Fruit fly (Drosophila melanogaster) whole organism, prepupa: ENCODE results near the gene CG31778.

Experiments
- CG10631 ChIP-seq: fragments of 200-800 bp; sonication (Bioruptor generic); optimal IDR thresholded peaks from 2 replicates; lab custom pipeline; 2016; ENCODE audit warnings: missing biosample characterization, missing genetic modification characterization
- CG10669 ChIP-seq: fragments of 200-800 bp; sonication (Bioruptor generic); optimal IDR thresholded peaks from 3 replicates; lab custom pipeline; 2018; ENCODE audit warnings: missing biosample characterization, mild to moderate bottlenecking, missing genetic modification characterization, moderate library complexity
- CG11762 ChIP-seq: fragments of 200-800 bp; sonication (Bioruptor generic); optimal IDR thresholded peaks from 3 replicates; lab custom pipeline; 2016; ENCODE audit warnings: missing biosample characterization, missing genetic modification characterization; ENCODE audit not compliant: insufficient read depth
- CG15336 ChIP-seq: fragments of 200-800 bp; sonication (Bioruptor generic); IDR thresholded peaks from 2 replicates; pipeline ENCODE4 v1.3.6; 2022; ENCODE audit warnings: missing biosample characterization, missing genetic modification characterization
- CG32006 ChIP-seq: fragments of 200-800 bp; sonication (Bioruptor generic); optimal IDR thresholded peaks from 3 replicates; lab custom pipeline; 2017; ENCODE audit warnings: missing biosample characterization, mild to moderate bottlenecking, missing genetic modification characterization
- CG34406 ChIP-seq: fragments of 200-800 bp; sonication (Bioruptor generic); optimal IDR thresholded peaks from 3 replicates; lab custom pipeline; 2016; ENCODE audit warnings: missing biosample characterization, missing genetic modification characterization
- CG3919 ChIP-seq: fragments of 200-800 bp; sonication (Bioruptor generic); optimal IDR thresholded peaks from 3 replicates; lab custom pipeline; 2016; ENCODE audit warnings: missing biosample characterization, missing genetic modification characterization
- CG4318 ChIP-seq: fragments of 200-800 bp; sonication (Bioruptor generic); optimal IDR thresholded peaks from 3 replicates; lab custom pipeline; 2017; ENCODE audit warnings: missing biosample characterization, mild to moderate bottlenecking, missing genetic modification characterization
- CG6163 ChIP-seq: fragments of 200-800 bp; sonication (Bioruptor generic); IDR thresholded peaks from 3 replicates; pipeline ENCODE4 v1.3.6; 2022; ENCODE audit warnings: missing biosample characterization, missing genetic modification characterization
- CG6276 ChIP-seq: fragments of 200-800 bp; sonication (Bioruptor generic); optimal IDR thresholded peaks from 2 replicates; lab custom pipeline; 2017; ENCODE audit warnings: missing biosample characterization, mild to moderate bottlenecking, missing genetic modification characterization
- CG6792 ChIP-seq: fragments of 200-800 bp; sonication (Bioruptor generic); optimal IDR thresholded peaks from 3 replicates; lab custom pipeline; 2016; ENCODE audit warnings: missing biosample characterization, missing genetic modification characterization
- CG8319 ChIP-seq: fragments of 200-800 bp; sonication (Bioruptor generic); optimal IDR thresholded peaks from 3 replicates; lab custom pipeline; 2016; ENCODE audit warnings: missing biosample characterization, missing genetic modification characterization
- CG9139 ChIP-seq: fragments of 200-800 bp; sonication (Bioruptor generic); optimal IDR thresholded peaks from 3 replicates; lab custom pipeline; 2017; ENCODE audit warnings: missing biosample characterization, mild to moderate bottlenecking, missing genetic modification characterization
- Eip78C ChIP-seq: fragments of 200-800 bp; sonication (Bioruptor generic); peaks from one replicate; lab custom pipeline; 2016; ENCODE audit warnings: missing biosample characterization, missing genetic modification characterization
- Eip93F ChIP-seq: fragments of 200-800 bp; sonication (Bioruptor generic); optimal IDR thresholded peaks from 2 replicates; lab custom pipeline; 2016; ENCODE audit warnings: missing biosample characterization, mild to moderate bottlenecking, missing genetic modification characterization
- Ets21C ChIP-seq: fragments of 200-800 bp; sonication (Bioruptor generic); optimal IDR thresholded peaks from 3 replicates; lab custom pipeline; 2016; ENCODE audit warnings: missing biosample characterization, missing genetic modification characterization
- Ets96B ChIP-seq: fragments of 200-800 bp; optimal IDR thresholded peaks from 2 replicates; lab custom pipeline; 2019; ENCODE audit warnings: missing biosample characterization, mild to moderate bottlenecking, missing genetic modification characterization, moderate library complexity
- Hr39 ChIP-seq: fragments of 200-800 bp; sonication (Bioruptor generic); optimal IDR thresholded peaks from 2 replicates; lab custom pipeline; 2016; ENCODE audit warnings: missing biosample characterization, missing genetic modification characterization
- Hr4 ChIP-seq: fragments of 200-800 bp; sonication (Bioruptor generic); optimal IDR thresholded peaks from 3 replicates; lab custom pipeline; 2016; ENCODE audit warnings: missing biosample characterization, missing genetic modification characterization
- Lpt ChIP-seq: fragments of 200-800 bp; sonication (Bioruptor generic); optimal IDR thresholded peaks from 3 replicates; lab custom pipeline; 2016; ENCODE audit warnings: missing biosample characterization, missing genetic modification characterization
- OdsH ChIP-seq: fragments of 200-800 bp; sonication (Bioruptor generic); optimal IDR thresholded peaks from 3 replicates; lab custom pipeline; 2016; ENCODE audit warnings: missing biosample characterization, missing genetic modification characterization
- Smox ChIP-seq: fragments of 200-800 bp; sonication (Bioruptor generic); optimal IDR thresholded peaks from 3 replicates; lab custom pipeline; 2016; ENCODE audit warnings: missing biosample characterization, missing genetic modification characterization
- Sox102F ChIP-seq: fragments of 200-800 bp; sonication (Bioruptor generic); optimal IDR thresholded peaks from 2 replicates; lab custom pipeline; 2016; ENCODE audit warnings: missing biosample characterization, mild to moderate bottlenecking, missing genetic modification characterization
- achi ChIP-seq: fragments of 200-800 bp; sonication (Bioruptor generic); optimal IDR thresholded peaks from 3 replicates; lab custom pipeline; 2016; ENCODE audit warnings: missing biosample characterization, missing genetic modification characterization
- acj6 ChIP-seq: fragments of 200-800 bp; sonication (Bioruptor generic); optimal IDR thresholded peaks from 3 replicates; lab custom pipeline; 2016; ENCODE audit warnings: missing biosample characterization, missing genetic modification characterization
- dsx ChIP-seq: fragments of 200-800 bp; optimal IDR thresholded peaks from 3 replicates; lab custom pipeline; 2019; ENCODE audit warnings: missing biosample characterization, mild to moderate bottlenecking, missing genetic modification characterization, moderate library complexity; ENCODE audit not compliant: poor library complexity, severe bottlenecking
- eg ChIP-seq: fragments of 200-800 bp; sonication (Bioruptor generic); IDR thresholded peaks from 3 replicates; pipeline ENCODE4 v1.3.6; 2022; ENCODE audit warnings: missing biosample characterization, missing genetic modification characterization
- fd85E ChIP-seq: fragments of 200-800 bp; sonication (Bioruptor generic); optimal IDR thresholded peaks from 3 replicates; lab custom pipeline; 2016; ENCODE audit warnings: missing biosample characterization, missing genetic modification characterization
- net ChIP-seq: fragments of 200-800 bp; sonication (Bioruptor generic); optimal IDR thresholded peaks from 3 replicates; lab custom pipeline; 2016; ENCODE audit warnings: missing biosample characterization, missing genetic modification characterization
- salr ChIP-seq, 2 experiments: fragments of 200-800 bp; sonication (Bioruptor generic); optimal IDR thresholded peaks; 3 replicates each; lab custom pipeline; 2016 to 2018; ENCODE audit warnings: missing biosample characterization in 2 of 2, missing genetic modification characterization in 2 of 2, mild to moderate bottlenecking in 1 of 2
- spab ChIP-seq: fragments of 200-800 bp; sonication (Bioruptor generic); optimal IDR thresholded peaks from 2 replicates; lab custom pipeline; 2017; ENCODE audit warnings: missing biosample characterization, mild to moderate bottlenecking, missing genetic modification characterization, missing genetic modification reagents
- ss ChIP-seq, 2 experiments: fragments of 200-800 bp; sonication (Bioruptor generic); optimal IDR thresholded peaks; 2 replicates in 1 of 2; 3 replicates in 1 of 2; lab custom pipeline; 2017 to 2018; ENCODE audit warnings: mild to moderate bottlenecking in 2 of 2, missing biosample characterization in 2 of 2, missing genetic modification characterization in 2 of 2, moderate library complexity in 1 of 2
- svp ChIP-seq: fragments of 200-800 bp; sonication (Bioruptor generic); peaks from one replicate; lab custom pipeline; 2016; ENCODE audit warnings: missing biosample characterization, missing genetic modification characterization
- topi ChIP-seq: fragments of 200-800 bp; sonication (Bioruptor generic); optimal IDR thresholded peaks from 3 replicates; lab custom pipeline; 2016; ENCODE audit warnings: missing biosample characterization, missing genetic modification characterization

Gene CG31778

DNA sequence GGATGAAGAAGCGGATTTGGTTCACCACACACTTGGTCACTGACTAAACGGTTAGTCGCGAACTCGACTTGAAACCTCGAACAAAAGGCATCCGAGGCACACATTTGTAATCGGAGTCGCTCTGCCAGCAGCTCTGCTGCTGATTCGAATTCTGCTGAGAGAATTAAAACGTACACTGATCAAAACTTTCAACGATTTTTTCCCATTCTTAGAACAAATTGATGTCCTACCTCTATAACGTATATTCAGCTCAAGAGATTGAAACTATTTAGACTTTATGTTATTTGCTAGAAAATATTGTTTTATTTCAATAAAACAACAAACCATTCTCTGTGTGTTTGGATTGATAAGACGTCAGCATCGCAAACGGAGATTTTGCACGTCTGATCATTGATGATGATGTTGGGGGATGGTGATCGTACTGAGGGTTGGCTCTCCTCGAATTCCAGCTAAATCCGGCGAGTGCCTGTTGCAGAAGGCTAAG is at the start of gene CG31778 (continued):
- peak; percentile 92 for TF ChIP-seq Sox102F (GFP tag; lab: Kevin White, UChicago)
- peak; percentile 89 for TF ChIP-seq Hr39 (GFP tag; lab: Kevin White, UChicago)
- peak; percentile 79 for TF ChIP-seq Ets96B (tag; lab: Kevin White, UChicago)
- TF ChIP-seq Ets21C: peak; percentile 76
- peak; percentile 6 for TF ChIP-seq fd85E (GFP tag; lab: Kevin White, UChicago)
- peak; percentile 84 for TF ChIP-seq topi (GFP tag; lab: Kevin White, UChicago)
- TF ChIP-seq dsx: peak; percentile 60
- TF ChIP-seq eg (GFP tag; lab: Robert Waterston, UW): peak; percentile 84

DNA sequence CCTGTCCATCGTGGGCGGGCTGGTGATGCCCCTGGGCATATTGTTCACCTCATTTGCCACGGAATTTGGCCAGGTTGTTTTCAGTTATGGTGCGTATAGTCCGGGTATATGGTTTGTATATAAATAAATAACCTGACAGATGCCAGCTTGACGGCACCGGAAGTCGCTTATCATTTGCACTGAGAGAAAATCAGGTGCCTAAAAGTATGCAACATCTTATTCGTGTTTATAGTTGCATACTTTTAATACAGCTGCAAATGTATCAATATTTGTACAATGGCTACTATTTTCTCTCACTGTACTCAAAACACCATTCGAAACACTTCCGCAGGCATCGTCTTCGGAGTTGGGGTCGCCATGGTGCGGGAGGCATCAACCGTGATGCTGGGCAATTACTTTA is 43.4 kb upstream of the CG31778 start:
- TF ChIP-seq CG4318: no peak
- no peak for TF ChIP-seq Hr4 (GFP tag; lab: Kevin White, UChicago)
- TF ChIP-seq spab: no peak
- peak; percentile 55 for TF ChIP-seq achi (GFP tag; lab: Kevin White, UChicago)
- TF ChIP-seq Smox: no peak
- TF ChIP-seq CG32006: no peak
- peak; percentile 28 for TF ChIP-seq net (GFP tag; lab: Kevin White, UChicago)
- peak; percentile 6 for TF ChIP-seq acj6 (GFP tag; lab: Kevin White, UChicago)
- TF ChIP-seq CG10631 (GFP tag; lab: Kevin White, UChicago): no peak
- TF ChIP-seq CG3919: peak; percentile 33
- peak; percentile 5 for TF ChIP-seq OdsH (GFP tag; lab: Kevin White, UChicago)
- TF ChIP-seq svp (GFP tag; lab: Kevin White, UChicago): peak; percentile 32
- no peak for TF ChIP-seq ss (GFP tag; optimal IDR thresholded peaks at IDR 0.05; lab: Kevin White, UChicago)
- TF ChIP-seq CG15336 (GFP tag; lab: Robert Waterston, UW): no peak
- TF ChIP-seq CG11762 (GFP tag; lab: Kevin White, UChicago): no peak
- TF ChIP-seq Lpt: no peak
- no peak for TF ChIP-seq fd85E (GFP tag; lab: Kevin White, UChicago)
- TF ChIP-seq CG6792 (GFP tag; lab: Kevin White, UChicago): no peak
- TF ChIP-seq CG10669 (GFP tag; lab: Kevin White, UChicago): no peak
- TF ChIP-seq CG34406 (GFP tag; lab: Kevin White, UChicago): peak; percentile 11
- TF ChIP-seq Eip93F (GFP tag; lab: Kevin White, UChicago): no peak
- TF ChIP-seq eg (GFP tag; lab: Robert Waterston, UW): 0 out of 3 replicates have a peak, but pooled peaks have one; percentile 14
- peak; percentile 0 for TF ChIP-seq topi (GFP tag; lab: Kevin White, UChicago)
- TF ChIP-seq CG6163 (GFP tag; lab: Robert Waterston, UW): 0 out of 3 replicates have a peak, but pooled peaks have one; percentile 50
- peak; percentile 25 for TF ChIP-seq CG9139 (GFP tag; lab: Kevin White, UChicago)
- TF ChIP-seq CG8319 (GFP tag; lab: Kevin White, UChicago): no peak

DNA sequence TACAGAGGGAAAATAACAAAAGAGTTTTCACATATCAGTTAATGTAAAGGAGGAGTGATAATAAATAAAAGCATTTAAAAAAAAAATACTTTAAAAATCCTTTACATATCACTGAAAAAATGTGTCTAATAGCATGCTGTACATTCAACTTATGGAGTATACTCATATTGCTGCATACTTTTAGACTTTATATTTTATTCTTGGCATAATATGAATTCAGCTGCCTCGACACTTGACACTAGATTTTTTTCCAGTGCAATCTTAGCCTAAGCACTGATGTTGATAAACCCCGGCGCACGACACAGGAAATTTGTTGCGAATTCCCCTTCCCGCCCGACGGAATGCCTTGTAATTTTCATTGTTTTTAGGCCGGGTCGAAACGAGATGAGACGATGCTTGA is 35.2 kb upstream of the CG31778 start:
- no peak for TF ChIP-seq CG4318
- peak; percentile 14 for TF ChIP-seq Eip78C (GFP tag; lab: Kevin White, UChicago)

DNA sequence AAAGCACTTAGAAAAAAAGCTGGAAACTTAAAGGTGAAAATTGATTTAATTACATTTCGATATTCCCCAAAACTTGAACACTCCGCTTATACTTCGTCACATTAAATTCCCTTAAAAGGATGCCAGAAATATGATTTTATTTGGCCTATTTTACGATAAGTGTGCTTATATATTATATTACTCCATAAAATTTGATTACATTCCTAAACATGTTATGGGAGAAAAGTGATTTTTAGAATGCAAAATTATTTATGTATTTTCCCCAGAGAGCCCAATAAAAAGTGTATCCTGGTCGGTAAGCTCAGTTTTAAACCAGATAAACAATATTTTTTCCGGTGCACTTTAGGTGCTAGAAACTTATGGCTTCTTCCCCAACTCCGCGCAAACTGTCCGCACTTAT is 32.4 kb upstream of the CG31778 start:
- peak; percentile 16 for TF ChIP-seq CG4318
- TF ChIP-seq Sox102F (GFP tag; lab: Kevin White, UChicago): no peak
- TF ChIP-seq CG9139 (GFP tag; lab: Kevin White, UChicago): no peak
- TF ChIP-seq CG6276 (GFP tag; lab: Kevin White, UChicago): peak; percentile 2
- TF ChIP-seq salr (GFP tag; optimal IDR thresholded peaks at IDR 0.05; lab: Kevin White, UChicago): peak in 1 of 2 experiments; percentile 1
- peak; percentile 58 for TF ChIP-seq Hr4 (GFP tag; lab: Kevin White, UChicago)
- no peak for TF ChIP-seq CG11762 (GFP tag; lab: Kevin White, UChicago)
- TF ChIP-seq Ets96B (tag; lab: Kevin White, UChicago): peak; percentile 14
- TF ChIP-seq CG10669 (GFP tag; lab: Kevin White, UChicago): no peak
- TF ChIP-seq svp (GFP tag; lab: Kevin White, UChicago): peak; percentile 57
- TF ChIP-seq Eip78C (GFP tag; lab: Kevin White, UChicago): peak; percentile 88
- TF ChIP-seq OdsH (GFP tag; lab: Kevin White, UChicago): peak; percentile 34
- TF ChIP-seq achi (GFP tag; lab: Kevin White, UChicago): peak; percentile 31
- peak; percentile 60 for TF ChIP-seq CG32006
- no peak for TF ChIP-seq CG6163 (GFP tag; lab: Robert Waterston, UW)
